Worm (Caenorhabditis elegans): ENCODE results near the gene acdh-2.

DNA sequence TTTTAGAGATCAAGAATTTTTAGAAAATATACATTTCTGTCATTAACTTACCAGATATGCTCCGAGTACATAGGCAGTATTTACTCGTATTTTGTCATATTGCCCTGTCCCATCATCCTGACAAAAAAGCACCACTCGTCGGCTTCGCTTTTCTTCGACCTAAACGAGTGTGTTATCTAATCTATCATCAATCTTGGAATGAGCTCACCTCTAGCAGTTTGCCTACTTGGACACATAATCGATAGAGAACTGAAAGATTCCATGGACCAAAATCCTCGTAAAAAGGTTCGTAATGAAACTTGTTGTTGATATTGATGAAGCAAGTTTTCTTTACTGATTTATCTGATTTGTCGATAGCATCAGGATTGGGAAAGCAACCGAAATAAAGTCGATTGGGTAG is 45.6 kb upstream of the acdh-2 start:
- TF ChIP-seq scrt-1 (GFP tag; IDR thresholded peaks at IDR 0.05) = no peak
- TF ChIP-seq hmg-4 (GFP tag; optimal IDR thresholded peaks at IDR 0.05) = no peak
- no peak for TF ChIP-seq ama-1 (optimal IDR thresholded peaks at IDR 0.05)
- TF ChIP-seq pes-1 (GFP tag; IDR thresholded peaks at IDR 0.05) = no peak
- no peak for TF ChIP-seq hmbx-1 (tag; optimal IDR thresholded peaks at IDR 0.05)
- TF ChIP-seq ets-7 (tag; optimal IDR thresholded peaks at IDR 0.05) = no peak
- no peak for TF ChIP-seq hnd-1 (tag; optimal IDR thresholded peaks at IDR 0.05)
- TF ChIP-seq B0310.2 (tag; optimal IDR thresholded peaks at IDR 0.05) = no peak
- no peak for TF ChIP-seq F13C5.2 (tag; optimal IDR thresholded peaks at IDR 0.05)
- no peak for TF ChIP-seq aly-1 (tag; optimal IDR thresholded peaks at IDR 0.05)
- no peak for TF ChIP-seq flt-1 (GFP tag; IDR thresholded peaks at IDR 0.05)
